Worm (Caenorhabditis elegans): Measurements from ENCODE around the gene F07C3.16.

DNA sequence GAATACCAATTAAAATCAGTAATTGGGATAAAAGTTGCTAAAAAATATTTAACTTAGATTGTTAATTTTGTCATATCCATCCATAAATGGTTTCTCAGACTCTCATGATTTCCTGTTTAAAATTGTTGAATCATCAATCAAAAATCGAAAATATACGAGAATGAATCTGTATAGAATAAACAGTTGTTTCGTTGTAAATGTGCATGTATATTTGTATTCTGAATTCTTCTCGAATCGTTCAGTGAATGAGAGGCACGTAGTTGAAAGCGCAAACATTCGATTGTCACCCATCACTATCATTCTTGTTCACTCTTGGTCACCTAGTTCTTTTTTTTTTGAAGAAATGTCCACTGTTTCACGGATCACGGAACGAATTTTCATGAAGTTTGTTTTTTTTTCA is 7.4 kb downstream of the F07C3.16 start, which contains the start of gene ptd-2:
- TF ChIP-seq F13C5.2 (tag; optimal IDR thresholded peaks at IDR 0.05) = no peak
- no peak for TF ChIP-seq tbx-37 (GFP tag; conservative IDR thresholded peaks at IDR 0.05)
- no peak for TF ChIP-seq ceh-36 (tag; optimal IDR thresholded peaks at IDR 0.05)
- TF ChIP-seq tra-4 (tag; optimal IDR thresholded peaks at IDR 0.05) = no peak

Data from whole organism, early embryonic.